Worm (Caenorhabditis elegans): Measurements from ENCODE around the gene clc-4.

The clc-4 gene

ce11 chrX:10766123-10766622 is 17.5 kb downstream of the clc-4 start:
- TF ChIP-seq unc-42 (tag; optimal IDR thresholded peaks at IDR 0.05) (peak; percentile 100), C08G9.2 (tag; optimal IDR thresholded peaks at IDR 0.05) (peak; percentile 79), ceh-48 (tag; optimal IDR thresholded peaks at IDR 0.05) (peak; percentile 58), sox-4 (tag; optimal IDR thresholded peaks at IDR 0.05) (no peak), eyg-1 (tag; optimal IDR thresholded peaks at IDR 0.05) (peak; percentile 76), ceh-9 (tag; optimal IDR thresholded peaks at IDR 0.05) (no peak), madf-2 (tag; optimal IDR thresholded peaks at IDR 0.05) (peak; percentile 15), elt-4 (tag; optimal IDR thresholded peaks at IDR 0.05) (no peak), ahr-1 (tag; optimal IDR thresholded peaks at IDR 0.05) (no peak), ttx-3 (tag; optimal IDR thresholded peaks at IDR 0.05) (no peak), F13H6.1 (tag; optimal IDR thresholded peaks at IDR 0.05) (peak; percentile 95), nhr-232 (tag; optimal IDR thresholded peaks at IDR 0.05) (no peak), pqm-1 (tag; optimal IDR thresholded peaks at IDR 0.05) (peak; percentile 40), elt-2 (tag; optimal IDR thresholded peaks at IDR 0.05) (peak; percentile 54), npax-4 (tag; optimal IDR thresholded peaks at IDR 0.05) (no peak), lin-11 (tag; optimal IDR thresholded peaks at IDR 0.05) (no peak), Y22D7AL.16 (tag; optimal IDR thresholded peaks at IDR 0.05) (no peak), fax-1 (tag; optimal IDR thresholded peaks at IDR 0.05) (peak; percentile 55), pax-1 (tag; optimal IDR thresholded peaks at IDR 0.05) (peak; percentile 71), ceh-22 (tag; optimal IDR thresholded peaks at IDR 0.05) (peak; percentile 76), hlh-6 (tag; optimal IDR thresholded peaks at IDR 0.05) (peak; percentile 26), gmeb-2 (tag; optimal IDR thresholded peaks at IDR 0.05) (no peak), ceh-18 (tag; optimal IDR thresholded peaks at IDR 0.05) (peak; percentile 96), ceh-24 (tag; optimal IDR thresholded peaks at IDR 0.05) (no peak), ceh-45 (GFP tag; IDR thresholded peaks at IDR 0.05) (0 out of 2 replicates have a peak, but pooled peaks have one; percentile 6), K09A11.1 (tag; optimal IDR thresholded peaks at IDR 0.05; ENCODE audit: insufficient read depth) (peak; percentile 51), hlh-30 (tag; optimal IDR thresholded peaks at IDR 0.05; ENCODE audit: insufficient read depth) (peak; percentile 92), unc-55 (GFP tag; optimal IDR thresholded peaks at IDR 0.05) (peak; percentile 100), dve-1 (tag; optimal IDR thresholded peaks at IDR 0.05) (peak; percentile 77), tbx-2 (tag; optimal IDR thresholded peaks at IDR 0.05) (peak; percentile 94), nfya-1 (tag; optimal IDR thresholded peaks at IDR 0.05) (peak; percentile 96), ceh-6 (GFP tag; optimal IDR thresholded peaks at IDR 0.05) (no peak), dmd-4 (tag; optimal IDR thresholded peaks at IDR 0.05; ENCODE audit: borderline replicate concordance) (peak; percentile 66), sdc-2 (tag; optimal IDR thresholded peaks at IDR 0.05) (peak; percentile 85), pat-9 (tag; optimal IDR thresholded peaks at IDR 0.05) (peak; percentile 51), unc-86 (tag; optimal IDR thresholded peaks at IDR 0.05) (peak; percentile 25), tbx-7 (tag; optimal IDR thresholded peaks at IDR 0.05) (peak; percentile 39), ceh-19 (GFP tag; optimal IDR thresholded peaks at IDR 0.05) (peak; percentile 81), ztf-16 (tag; optimal IDR thresholded peaks at IDR 0.05) (peak; percentile 14), syd-9 (tag; optimal IDR thresholded peaks at IDR 0.05) (peak; percentile 87), ceh-14 (tag; optimal IDR thresholded peaks at IDR 0.05) (peak; percentile 81), pros-1 (tag; optimal IDR thresholded peaks at IDR 0.05) (peak; percentile 99), ceh-31 (tag; optimal IDR thresholded peaks at IDR 0.05) (peak; percentile 98), zip-5 (tag; optimal IDR thresholded peaks at IDR 0.05) (no peak), lim-6 (tag; optimal IDR thresholded peaks at IDR 0.05) (peak; percentile 38), unc-3 (GFP tag; conservative IDR thresholded peaks at IDR 0.05) (no peak), unc-3 (tag; optimal IDR thresholded peaks at IDR 0.05) (peak; percentile 57), sox-2 (GFP tag; IDR thresholded peaks at IDR 0.05) (peak; percentile 58), fkh-6 (tag; optimal IDR thresholded peaks at IDR 0.05) (peak; percentile 35), rnt-1 (tag; optimal IDR thresholded peaks at IDR 0.05) (peak; percentile 92), pha-2 (tag; optimal IDR thresholded peaks at IDR 0.05) (peak; percentile 38), ceh-2 (tag; optimal IDR thresholded peaks at IDR 0.05) (peak; percentile 82), ref-2 (tag; optimal IDR thresholded peaks at IDR 0.05) (peak; percentile 92)

Data from whole organism, late embryonic.